Fruit fly (Drosophila melanogaster) S2 (cell line): ENCODE results near the gene CG5612.

Experiments used
- CG8478 ChIP-seq: fragments of >200 bp; optimal IDR thresholded peaks from 2 replicates; lab custom pipeline; 2018
- CTCF ChIP-seq, 2 experiments: fragments of >200 bp; optimal IDR thresholded peaks; 2 replicates each; lab custom pipeline; 2018

CG5612 gene

DNA sequence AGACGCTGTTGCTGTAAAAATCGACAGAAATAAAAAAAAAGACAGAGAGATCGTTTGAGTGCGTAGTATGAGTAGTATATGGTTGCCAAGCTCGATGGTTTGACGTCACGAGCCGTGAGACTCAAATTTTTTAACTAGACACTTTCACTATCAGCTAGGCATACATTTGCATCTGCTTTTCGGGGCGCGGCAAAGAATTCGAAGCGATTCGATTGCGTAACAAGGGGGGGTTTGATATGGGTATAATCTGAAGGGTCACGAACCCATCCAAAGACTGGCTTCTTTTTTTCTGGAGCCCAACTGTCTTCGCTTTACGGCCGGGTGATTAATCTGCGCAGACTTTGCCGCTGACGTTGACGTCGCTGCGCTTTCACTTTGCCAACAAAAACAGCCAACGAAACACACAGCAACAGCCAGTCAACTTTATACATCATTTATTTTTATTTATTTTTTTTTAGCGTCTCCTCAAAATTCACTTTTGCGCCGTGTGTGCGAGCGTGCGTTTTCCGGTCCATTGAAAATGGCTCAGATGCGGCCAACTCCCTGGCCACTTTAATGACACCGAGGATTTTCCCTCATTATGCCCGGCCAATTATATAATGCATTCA, 32.1 kb downstream of the CG5612 start:
- no peak for TF ChIP-seq CG8478 (lab: Kevin White, UChicago)
- no peak for TF ChIP-seq CTCF (optimal IDR thresholded peaks at IDR 0.05; lab: Kevin White, UChicago)

DNA sequence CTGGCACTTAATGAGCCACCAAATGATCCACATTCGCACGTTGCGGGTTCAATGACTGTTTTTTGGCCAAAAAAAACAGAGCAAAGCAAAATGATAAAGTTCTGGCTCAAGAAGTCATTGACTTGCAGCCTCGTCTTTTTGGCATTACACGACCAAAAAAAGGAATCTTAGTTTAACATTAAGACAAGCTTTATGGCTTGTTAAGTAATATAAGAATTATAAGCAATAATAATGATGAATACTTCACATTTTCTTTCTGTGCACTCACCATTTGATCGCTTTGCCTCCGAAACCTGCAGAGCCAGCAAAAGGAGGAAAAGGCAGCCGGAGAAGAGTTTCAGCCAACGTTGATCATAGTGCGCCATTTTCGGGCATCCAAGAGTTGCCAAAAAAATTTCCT, 32.6 kb downstream of the CG5612 start:
- TF ChIP-seq CG8478 (lab: Kevin White, UChicago) (no peak), CTCF (optimal IDR thresholded peaks at IDR 0.05; lab: Kevin White, UChicago) (no peak)

dm6 chr3R:27582634-27583181, 43.1 kb downstream of the CG5612 start, which contains the start of gene pins:
pins (plus strand) TSS chr3R:27582840.
- TF ChIP-seq CG8478 (lab: Kevin White, UChicago) (no peak), CTCF (optimal IDR thresholded peaks at IDR 0.05; lab: Kevin White, UChicago) (no peak)

DNA sequence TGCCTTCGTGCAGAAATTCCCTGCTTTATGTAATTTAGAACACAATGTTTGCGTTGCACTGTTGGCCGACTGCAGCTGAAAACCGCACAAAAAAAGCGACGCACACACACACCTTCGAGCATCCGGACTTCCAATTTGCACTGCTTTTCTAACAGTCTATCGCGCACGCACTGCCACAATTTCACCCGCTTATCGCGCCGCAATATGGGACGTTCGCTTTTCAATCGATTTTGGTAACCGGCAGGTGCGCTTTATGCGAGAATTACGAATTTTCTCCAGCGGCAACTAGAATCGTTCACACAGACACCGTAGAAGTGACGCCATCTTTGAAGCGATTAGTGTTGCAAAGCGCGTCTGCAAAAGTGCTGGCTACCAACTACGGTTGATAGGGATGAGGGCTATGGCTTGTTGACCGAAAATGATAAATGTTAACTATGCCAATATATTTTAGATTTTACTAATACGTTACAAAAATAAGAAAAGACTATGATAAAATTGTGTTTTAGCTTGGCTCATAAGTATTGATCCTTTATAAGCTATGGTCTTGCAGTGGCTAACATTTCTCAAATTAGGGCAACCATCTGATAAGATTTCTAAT, 43.8 kb downstream of the CG5612 start, which contains the start of gene wdb:
Gene wdb, minus strand, starts transcription at position 352 of the 598 bp plus-strand sequence.
- TF ChIP-seq CG8478 (lab: Kevin White, UChicago) = no peak
- no peak for TF ChIP-seq CTCF (optimal IDR thresholded peaks at IDR 0.05; lab: Kevin White, UChicago)

DNA sequence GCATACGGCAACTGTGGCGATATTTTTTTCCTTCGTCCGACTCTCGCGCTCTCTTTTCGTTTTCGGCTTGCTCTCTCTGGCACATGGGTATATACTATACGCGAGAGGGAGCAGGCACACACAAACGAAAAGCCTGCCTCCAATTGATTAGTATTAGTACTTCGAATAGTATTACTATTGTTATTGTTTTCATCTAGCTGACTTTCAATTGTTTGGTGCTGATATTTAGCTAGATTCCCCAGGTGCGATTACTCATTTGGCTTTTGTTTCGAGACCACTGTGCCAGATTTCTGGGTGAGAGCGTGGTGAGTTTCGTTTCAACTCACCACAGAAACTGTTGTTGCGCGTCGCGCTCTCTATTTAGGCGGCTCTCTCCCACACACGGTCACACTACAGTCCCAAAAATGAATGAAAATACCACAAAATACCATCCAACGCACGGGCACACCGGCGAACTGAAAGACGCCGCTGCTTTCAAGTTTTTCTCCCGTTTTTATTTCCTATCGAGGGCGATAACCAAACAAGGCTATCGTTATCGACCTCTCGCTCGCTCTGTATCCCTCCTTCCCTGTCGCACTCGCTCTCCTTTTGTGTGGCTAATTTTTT, 44.4 kb downstream of the CG5612 start:
- TF ChIP-seq CTCF (optimal IDR thresholded peaks at IDR 0.05; lab: Kevin White, UChicago) (peak; percentile 45 to 62), CG8478 (lab: Kevin White, UChicago) (no peak)

dm6 chr3R:27580274-27581011, 45.4 kb downstream of the CG5612 start:
- TF ChIP-seq CTCF (optimal IDR thresholded peaks at IDR 0.05; lab: Kevin White, UChicago) = no peak
- no peak for TF ChIP-seq CG8478 (lab: Kevin White, UChicago)

dm6 chr3R:27579422-27579821, 46.4 kb downstream of the CG5612 start:
- TF ChIP-seq CG8478 (lab: Kevin White, UChicago) (no peak), CTCF (optimal IDR thresholded peaks at IDR 0.05; lab: Kevin White, UChicago) (no peak)
